Fruit fly (Drosophila melanogaster) whole organism: ENCODE data around the gene Cpsf5.

Source experiments
- pan ChIP-seq: fragments of >200 bp; optimal IDR thresholded peaks from 2 replicates; lab custom pipeline; 2017
- psq ChIP-seq: fragments of >200 bp; optimal IDR thresholded peaks from 2 replicates; lab custom pipeline; 2017

- TF ChIP-seq psq (lab: Kevin White, UChicago) (no peak), pan (lab: Kevin White, UChicago) (no peak)
These were observed 50.1 kb downstream of the Cpsf5 start, which contains the start of the genes CG3434 and CG44838 for dm6 chr3L:9460775-9461491.
